Worm (Caenorhabditis elegans) whole organism, L2 larva: ENCODE measurements around the gene mig-22.

Source experiments
- F13H6.1 ChIP-seq: sonication (generic microtip); optimal IDR thresholded peaks from 2 replicates; lab custom pipeline; 2016; ENCODE audit warnings: missing genetic modification characterization, missing compliant biosample characterization
- Y55F3AM.14 ChIP-seq: fragments of 200-800 bp; sonication (Bioruptor generic); optimal IDR thresholded peaks from 2 replicates; lab custom pipeline; 2018; ENCODE audit warnings: mild to moderate bottlenecking, missing genetic modification characterization, missing compliant biosample characterization
- ZK546.5 ChIP-seq: sonication (generic microtip); optimal IDR thresholded peaks from 2 replicates; lab custom pipeline; 2017; ENCODE audit warnings: missing biosample characterization, missing genetic modification characterization
- aly-2 ChIP-seq: fragments of 150-350 bp; optimal IDR thresholded peaks from 2 replicates; lab custom pipeline; 2014; ENCODE audit warnings: missing biosample characterization, missing genetic modification characterization
- ama-1 ChIP-seq: fragments of 150-350 bp; optimal IDR thresholded peaks from 2 replicates; lab custom pipeline; 2018; ENCODE audit warnings: inconsistent platforms
- blmp-1 ChIP-seq: sonication (generic microtip); optimal IDR thresholded peaks from 2 replicates; lab custom pipeline; 2017; ENCODE audit warnings: missing genetic modification characterization, mild to moderate bottlenecking, missing compliant biosample characterization, antibody characterized with exemption, moderate library complexity; ENCODE audit not compliant: insufficient read depth
- ceh-16 ChIP-seq: fragments of 150-350 bp; optimal IDR thresholded peaks from 2 replicates; lab custom pipeline; 2014; ENCODE audit warnings: missing biosample characterization, missing genetic modification characterization
- crh-2 ChIP-seq: sonication (generic microtip); optimal IDR thresholded peaks from 2 replicates; lab custom pipeline; 2017; ENCODE audit warnings: missing biosample characterization, missing genetic modification characterization
- dmd-4 ChIP-seq: sonication (generic microtip); optimal IDR thresholded peaks from 2 replicates; lab custom pipeline; 2017; ENCODE audit warnings: missing biosample characterization, missing genetic modification characterization
- egl-27 ChIP-seq: sonication (generic microtip); optimal IDR thresholded peaks from 3 replicates; lab custom pipeline; 2017; ENCODE audit warnings: missing biosample characterization, missing genetic modification reagents, missing genetic modification characterization
- elt-3 ChIP-seq: sonication (generic microtip); optimal IDR thresholded peaks from 2 replicates; lab custom pipeline; 2017; ENCODE audit warnings: missing biosample characterization, missing genetic modification characterization
- fos-1 ChIP-seq: fragments of 150-350 bp; optimal IDR thresholded peaks from 2 replicates; lab custom pipeline; 2014; ENCODE audit warnings: missing biosample characterization, missing genetic modification characterization
- gmeb-1 ChIP-seq: fragments of 150-350 bp; optimal IDR thresholded peaks from 2 replicates; lab custom pipeline; 2014; ENCODE audit warnings: missing biosample characterization, missing genetic modification characterization
- lin-11 ChIP-seq: fragments of 150-350 bp; sonication (generic microtip); optimal IDR thresholded peaks from 2 replicates; lab custom pipeline; 2014; ENCODE audit warnings: missing biosample characterization, missing genetic modification characterization, inconsistent platforms, mixed read lengths
- lin-13 ChIP-seq: fragments of 150-350 bp; optimal IDR thresholded peaks from 2 replicates; lab custom pipeline; 2014; ENCODE audit warnings: missing biosample characterization, missing genetic modification reagents, missing genetic modification characterization
- lsy-2 ChIP-seq, 2 experiments: fragments of 150-350 bp in 1 of 2; sonication (generic microtip) in 1 of 2; optimal IDR thresholded peaks; 2 replicates each; lab custom pipeline; 2014 to 2017; ENCODE audit warnings: missing biosample characterization in 2 of 2, missing genetic modification characterization in 2 of 2
- mbf-1 ChIP-seq: sonication (generic microtip); optimal IDR thresholded peaks from 2 replicates; lab custom pipeline; 2017; ENCODE audit warnings: missing biosample characterization, missing genetic modification characterization
- mdl-1 ChIP-seq, 2 experiments: fragments of 150-350 bp in 1 of 2; sonication (generic microtip) in 1 of 2; optimal IDR thresholded peaks; 2 replicates each; lab custom pipeline; 2017; ENCODE audit warnings: missing biosample characterization in 2 of 2, missing genetic modification characterization in 2 of 2
- nhr-10 ChIP-seq: sonication (generic microtip); optimal IDR thresholded peaks from 2 replicates; lab custom pipeline; 2017; ENCODE audit warnings: missing biosample characterization, missing genetic modification characterization
- nhr-11 ChIP-seq: fragments of 150-350 bp; optimal IDR thresholded peaks from 2 replicates; lab custom pipeline; 2014; ENCODE audit warnings: missing biosample characterization, missing genetic modification characterization
- nhr-129 ChIP-seq: fragments of 150-350 bp; optimal IDR thresholded peaks from 2 replicates; lab custom pipeline; 2014; ENCODE audit warnings: missing biosample characterization, missing genetic modification characterization
- nhr-21 ChIP-seq: fragments of 150-350 bp; optimal IDR thresholded peaks from 2 replicates; lab custom pipeline; 2014; ENCODE audit warnings: missing biosample characterization, missing genetic modification characterization
- nhr-23 ChIP-seq: fragments of 150-350 bp; optimal IDR thresholded peaks from 2 replicates; lab custom pipeline; 2014; ENCODE audit warnings: missing biosample characterization, missing genetic modification reagents, missing genetic modification characterization
- nhr-237 ChIP-seq: fragments of 150-350 bp; optimal IDR thresholded peaks from 2 replicates; lab custom pipeline; 2014; ENCODE audit warnings: missing biosample characterization, missing genetic modification characterization
- nhr-25 ChIP-seq: fragments of 150-350 bp; sonication (generic microtip); optimal IDR thresholded peaks from 3 replicates; lab custom pipeline; 2014; ENCODE audit warnings: missing biosample characterization, missing genetic modification characterization
- nhr-6 ChIP-seq: fragments of 150-350 bp; optimal IDR thresholded peaks from 2 replicates; lab custom pipeline; 2014; ENCODE audit warnings: missing biosample characterization, missing genetic modification characterization
- nhr-77 ChIP-seq: fragments of 150-350 bp; optimal IDR thresholded peaks from 2 replicates; lab custom pipeline; 2014; ENCODE audit warnings: missing biosample characterization, missing genetic modification characterization
- peb-1 ChIP-seq: fragments of 150-350 bp; optimal IDR thresholded peaks from 2 replicates; lab custom pipeline; 2014; ENCODE audit warnings: missing biosample characterization, missing genetic modification characterization
- sem-4 ChIP-seq: fragments of 150-350 bp; optimal IDR thresholded peaks from 2 replicates; lab custom pipeline; 2014; ENCODE audit warnings: missing biosample characterization, missing genetic modification reagents, missing genetic modification characterization
- skn-1 ChIP-seq: sonication (generic microtip); optimal IDR thresholded peaks from 2 replicates; lab custom pipeline; 2017; ENCODE audit warnings: missing biosample characterization, missing genetic modification characterization
- sma-3 ChIP-seq: sonication (generic microtip); optimal IDR thresholded peaks from 2 replicates; lab custom pipeline; 2016; ENCODE audit warnings: missing genetic modification reagents, missing genetic modification characterization, missing compliant biosample characterization
- sma-9 ChIP-seq, 2 experiments: fragments of 150-350 bp in 1 of 2; sonication (generic microtip) in 1 of 2; optimal IDR thresholded peaks; 2 replicates each; lab custom pipeline; 2014 to 2016; ENCODE audit warnings: missing genetic modification characterization in 2 of 2, mild to moderate bottlenecking in 1 of 2, missing biosample characterization in 1 of 2, missing compliant biosample characterization in 1 of 2, missing genetic modification reagents in 1 of 2, moderate library complexity in 1 of 2
- snpc-4 ChIP-seq: fragments of 150-350 bp; optimal IDR thresholded peaks from 2 replicates; lab custom pipeline; 2014; ENCODE audit warnings: missing biosample characterization, missing genetic modification characterization
- unc-39 ChIP-seq: fragments of 150-350 bp; optimal IDR thresholded peaks from 2 replicates; lab custom pipeline; 2014; ENCODE audit warnings: missing biosample characterization, missing genetic modification characterization
- unc-55 ChIP-seq: fragments of 150-350 bp; sonication (generic microtip); optimal IDR thresholded peaks from 3 replicates; lab custom pipeline; 2014; ENCODE audit warnings: missing biosample characterization, missing genetic modification reagents, missing genetic modification characterization
- zag-1 ChIP-seq: fragments of 150-350 bp; optimal IDR thresholded peaks from 2 replicates; lab custom pipeline; 2014; ENCODE audit warnings: missing biosample characterization, missing genetic modification characterization
- ztf-1 ChIP-seq: fragments of 200-800 bp; sonication (Bioruptor generic); conservative IDR thresholded peaks from 2 replicates; pipeline ENCODE4 v1.3.6; 2022; ENCODE audit warnings: missing genetic modification characterization, missing compliant biosample characterization
- ztf-11 ChIP-seq: sonication (generic microtip); optimal IDR thresholded peaks from 2 replicates; lab custom pipeline; 2017; ENCODE audit warnings: missing biosample characterization, missing genetic modification characterization
- ztf-4 ChIP-seq: fragments of 150-350 bp; optimal IDR thresholded peaks from 2 replicates; lab custom pipeline; 2014; ENCODE audit warnings: missing biosample characterization, missing genetic modification characterization

mig-22 gene

ce11 chrIII:8794793-8795192 lies 27.7 kb upstream of the mig-22 start:
- no peak for TF ChIP-seq nhr-23 (tag; lab: Kevin White, UChicago)
- no peak for TF ChIP-seq mbf-1 (tag; lab: Kevin White, UChicago)
- peak; percentile 64 for TF ChIP-seq lin-13 (GFP tag; lab: Kevin White, UChicago)
- peak; percentile 91 for TF ChIP-seq ceh-16 (tag; lab: Kevin White, UChicago)
- TF ChIP-seq aly-2 = no peak
- peak; percentile 13 to 77 for TF ChIP-seq lsy-2 (tag; optimal IDR thresholded peaks at IDR 0.05; lab: Kevin White, UChicago)
- no peak for TF ChIP-seq nhr-77 (tag; lab: Kevin White, UChicago)
- peak; percentile 91 for TF ChIP-seq sma-9 (GFP tag; optimal IDR thresholded peaks at IDR 0.05; lab: Kevin White, UChicago)
- TF ChIP-seq sma-9 (tag; optimal IDR thresholded peaks at IDR 0.05; lab: Kevin White, UChicago) = no peak
- TF ChIP-seq sem-4 = peak; percentile 86
- TF ChIP-seq sma-3 (GFP tag; lab: Kevin White, UChicago) = peak; percentile 77
- TF ChIP-seq egl-27 (tag; lab: Kevin White, UChicago) = peak; percentile 74
- TF ChIP-seq ztf-11 = no peak
- TF ChIP-seq fos-1 = peak; percentile 80
- TF ChIP-seq elt-3 (tag; lab: Kevin White, UChicago) = no peak
- TF ChIP-seq Y55F3AM.14 = peak; percentile 6
- peak; percentile 85 for TF ChIP-seq nhr-129 (tag; lab: Kevin White, UChicago)
- peak; percentile 79 for TF ChIP-seq nhr-25 (tag; lab: Kevin White, UChicago)
- peak; percentile 45 for TF ChIP-seq nhr-21 (tag; lab: Kevin White, UChicago)
- no peak for TF ChIP-seq unc-55 (GFP tag; lab: Kevin White, UChicago)
- TF ChIP-seq peb-1 (tag; lab: Kevin White, UChicago) = peak; percentile 45
- TF ChIP-seq lin-11 (tag; lab: Kevin White, UChicago) = peak; percentile 37
- peak; percentile 11 for TF ChIP-seq ztf-4 (tag; lab: Kevin White, UChicago)
- TF ChIP-seq F13H6.1 = peak; percentile 93
- TF ChIP-seq unc-39 = no peak
- TF ChIP-seq crh-2 (tag; lab: Kevin White, UChicago) = peak; percentile 35
- TF ChIP-seq mdl-1 (tag; optimal IDR thresholded peaks at IDR 0.05; lab: Kevin White, UChicago) = peak; percentile 67 to 70
- TF ChIP-seq gmeb-1 (tag; lab: Kevin White, UChicago) = peak; percentile 70
- TF ChIP-seq nhr-6 = no peak
- TF ChIP-seq blmp-1 (tag; lab: Kevin White, UChicago) = peak; percentile 92

- no peak for TF ChIP-seq sma-9 (GFP tag; optimal IDR thresholded peaks at IDR 0.05; lab: Kevin White, UChicago)
- TF ChIP-seq sma-9 (tag; optimal IDR thresholded peaks at IDR 0.05; lab: Kevin White, UChicago) = no peak
- no peak for TF ChIP-seq nhr-129 (tag; lab: Kevin White, UChicago)
- no peak for TF ChIP-seq nhr-11 (tag; lab: Kevin White, UChicago)
- TF ChIP-seq ama-1 (lab: Kevin White, UChicago) = no peak
- TF ChIP-seq fos-1 = no peak
- TF ChIP-seq lin-11 (tag; lab: Kevin White, UChicago) = no peak
- no peak for TF ChIP-seq dmd-4
- TF ChIP-seq sma-3 (GFP tag; lab: Kevin White, UChicago) = no peak
- TF ChIP-seq Y55F3AM.14 = no peak
- no peak for TF ChIP-seq mbf-1 (tag; lab: Kevin White, UChicago)
- TF ChIP-seq nhr-237 (tag; lab: Kevin White, UChicago) = no peak
- no peak for TF ChIP-seq skn-1 (tag; lab: Kevin White, UChicago)
- no peak for TF ChIP-seq snpc-4 (tag; lab: Kevin White, UChicago)
- no peak for TF ChIP-seq crh-2 (tag; lab: Kevin White, UChicago)
- no peak for TF ChIP-seq ztf-1 (GFP tag; lab: Robert Waterston, UW)
- no peak for TF ChIP-seq sem-4
- no peak for TF ChIP-seq egl-27 (tag; lab: Kevin White, UChicago)
- TF ChIP-seq, all 48 proteins: peak for 0
Observed at ce11 chrIII:8792251-8792650, 25.1 kb upstream of the mig-22 start, which contains the start of gene ztf-1. TSS of gene ztf-1 (minus strand) at chrIII:8792351.

ce11 chrIII:8791235-8791634 lies 24.1 kb upstream of the mig-22 start, which contains the start of the genes zfp-1 and F54F2.14:
TSS of gene zfp-1 (plus strand) at chrIII:8791535.
TSS of gene F54F2.14 (plus strand) at chrIII:8791546.
- TF ChIP-seq unc-39 (no peak), ZK546.5 (tag; lab: Kevin White, UChicago) (no peak), mbf-1 (tag; lab: Kevin White, UChicago) (no peak), zag-1 (no peak), sem-4 (no peak), nhr-10 (tag; lab: Kevin White, UChicago) (no peak), nhr-6 (no peak), nhr-129 (tag; lab: Kevin White, UChicago) (no peak), nhr-77 (tag; lab: Kevin White, UChicago) (no peak)
- TF ChIP-seq, all 48 proteins: peak for 0
